Worm (Caenorhabditis elegans): Measurements from ENCODE around the gene bbln-1.

DNA sequence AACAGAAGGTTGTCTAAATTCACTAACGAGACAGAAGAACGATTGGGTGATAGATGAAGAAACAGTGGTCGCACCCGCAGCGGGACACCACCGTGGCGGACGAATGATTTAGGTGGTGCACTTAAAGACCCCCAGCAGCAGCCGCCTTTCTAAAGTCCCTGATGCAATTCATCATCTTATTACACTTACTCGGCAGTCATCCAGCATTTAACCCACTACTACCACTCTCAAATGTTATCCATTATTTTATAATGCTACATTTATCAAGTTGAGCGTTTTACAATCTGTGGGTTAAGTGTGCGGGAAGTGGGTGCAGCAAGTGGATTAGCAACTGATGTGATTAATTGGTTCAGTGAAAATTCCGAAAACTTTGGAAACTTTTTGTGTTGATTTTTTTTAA is 37.9 kb upstream of the bbln-1 start:
- TF ChIP-seq lin-32 (GFP tag; optimal IDR thresholded peaks at IDR 0.05), result no peak
- TF ChIP-seq lsy-2 (tag; optimal IDR thresholded peaks at IDR 0.05), result no peak
- TF ChIP-seq elt-1 (tag; optimal IDR thresholded peaks at IDR 0.05; ENCODE audit: borderline replicate concordance, insufficient read depth), result no peak
- TF ChIP-seq unc-39 (tag; optimal IDR thresholded peaks at IDR 0.05), result no peak

Data from whole organism, mixed stage, embryonic.